Worm (Caenorhabditis elegans) whole organism, L4/young adult: ENCODE results near the gene taf-11.3.

ENCODE experiments used
- W03F9.2 ChIP-seq: fragments of 150-350 bp; optimal IDR thresholded peaks from 2 replicates; lab custom pipeline; 2014; ENCODE audit warnings: missing biosample characterization, missing genetic modification characterization
- dao-5 ChIP-seq: sonication (generic microtip); optimal IDR thresholded peaks from 2 replicates; lab custom pipeline; 2016; ENCODE audit warnings: missing genotype, missing genetic modification characterization, moderate library complexity, missing compliant biosample characterization
- him-1 ChIP-seq: sonication (generic microtip); optimal IDR thresholded peaks from 2 replicates; lab custom pipeline; 2016; ENCODE audit warnings: missing genotype, missing genetic modification reagents, missing genetic modification characterization, missing compliant biosample characterization

The taf-11.3 gene

DNA sequence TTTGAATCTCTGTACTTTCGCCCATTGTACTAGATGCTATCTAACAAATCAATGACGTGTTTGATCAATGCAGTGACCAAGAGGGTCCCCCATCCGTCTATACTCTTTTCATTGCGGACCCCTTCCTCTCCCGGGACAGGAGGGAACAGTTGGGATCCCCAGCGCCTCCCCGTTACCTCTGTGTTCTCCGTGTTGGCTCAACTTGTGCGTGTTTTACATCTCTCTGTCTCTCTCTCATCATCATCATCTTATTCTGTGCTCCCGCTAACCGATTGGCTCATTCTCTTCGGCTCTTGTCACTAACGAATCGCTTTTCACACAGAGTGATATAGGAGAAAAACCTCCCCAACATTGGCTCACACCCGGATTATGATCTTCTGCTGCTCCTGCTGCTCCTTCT is 15.5 kb upstream of the taf-11.3 start, which contains the start of gene unc-49:
Gene unc-49 (plus strand): TSS at position 240 of the 400 bp plus-strand sequence.
- no peak for TF ChIP-seq W03F9.2 (tag; lab: Kevin White, UChicago)
- TF ChIP-seq him-1 (tag; lab: Kevin White, UChicago), result no peak
- no peak for TF ChIP-seq dao-5 (tag; lab: Kevin White, UChicago)

DNA sequence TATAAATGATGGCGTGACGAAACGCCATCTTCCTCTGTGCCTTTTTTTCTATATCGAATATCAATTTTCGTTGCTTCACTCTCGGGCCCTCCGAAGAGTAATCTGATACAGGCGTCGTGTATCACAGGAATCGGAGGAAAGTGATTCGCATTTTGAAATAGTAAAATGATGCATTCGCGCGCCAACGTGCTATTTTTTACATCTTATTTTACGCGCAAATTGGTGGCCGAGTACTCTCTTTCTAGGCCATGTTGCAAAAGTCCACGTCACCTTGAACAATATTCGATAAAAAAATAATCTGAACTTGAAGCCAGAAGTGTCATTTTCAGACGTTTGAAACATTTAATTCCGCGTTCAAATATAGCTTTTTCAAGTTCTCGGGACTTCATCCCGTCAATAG is 14.6 kb upstream of the taf-11.3 start:
- TF ChIP-seq him-1 (tag; lab: Kevin White, UChicago), result no peak
- no peak for TF ChIP-seq W03F9.2 (tag; lab: Kevin White, UChicago)

DNA sequence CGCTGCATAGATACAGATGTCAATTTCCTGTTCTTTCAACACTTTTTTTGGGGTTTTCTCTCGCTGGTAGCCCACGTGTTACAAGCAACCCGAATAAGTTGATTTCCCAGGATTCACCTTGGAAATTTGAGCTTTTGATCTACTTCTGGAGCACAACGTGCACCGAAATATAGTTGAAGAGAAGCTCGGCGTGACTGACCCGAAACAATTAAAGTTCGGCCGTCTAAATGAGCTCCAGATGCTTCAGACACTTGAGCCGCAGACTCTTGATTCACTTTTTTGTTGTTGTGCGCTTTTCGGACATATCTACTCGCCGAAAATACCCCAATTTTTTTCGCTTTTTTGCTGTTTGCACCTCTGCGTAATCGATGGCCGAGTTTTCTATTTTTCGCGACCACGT is 13.8 kb upstream of the taf-11.3 start:
- TF ChIP-seq dao-5 (tag; lab: Kevin White, UChicago) (no peak), W03F9.2 (tag; lab: Kevin White, UChicago) (no peak), him-1 (tag; lab: Kevin White, UChicago) (no peak)

DNA sequence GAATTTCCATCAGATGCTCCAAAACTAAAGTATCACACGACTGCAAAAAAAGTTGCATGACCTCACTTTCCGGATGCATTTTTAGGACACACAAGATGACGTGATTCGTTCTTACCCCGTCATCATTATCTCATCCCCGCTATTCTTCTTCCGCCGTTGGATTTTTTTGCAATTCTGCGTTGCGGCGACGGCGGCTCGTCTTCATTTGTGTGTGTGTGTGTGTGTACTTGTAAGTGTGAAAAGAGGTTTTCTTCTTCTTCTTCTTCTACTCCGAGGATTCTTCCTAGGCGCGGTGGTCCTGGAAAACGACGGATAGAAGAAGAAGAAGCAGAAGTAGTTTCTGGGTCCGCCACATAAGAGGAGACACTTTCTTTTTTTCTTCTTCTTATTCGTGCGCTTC is 10.7 kb upstream of the taf-11.3 start:
- no peak for TF ChIP-seq him-1 (tag; lab: Kevin White, UChicago)
- TF ChIP-seq W03F9.2 (tag; lab: Kevin White, UChicago), result no peak
- no peak for TF ChIP-seq dao-5 (tag; lab: Kevin White, UChicago)

DNA sequence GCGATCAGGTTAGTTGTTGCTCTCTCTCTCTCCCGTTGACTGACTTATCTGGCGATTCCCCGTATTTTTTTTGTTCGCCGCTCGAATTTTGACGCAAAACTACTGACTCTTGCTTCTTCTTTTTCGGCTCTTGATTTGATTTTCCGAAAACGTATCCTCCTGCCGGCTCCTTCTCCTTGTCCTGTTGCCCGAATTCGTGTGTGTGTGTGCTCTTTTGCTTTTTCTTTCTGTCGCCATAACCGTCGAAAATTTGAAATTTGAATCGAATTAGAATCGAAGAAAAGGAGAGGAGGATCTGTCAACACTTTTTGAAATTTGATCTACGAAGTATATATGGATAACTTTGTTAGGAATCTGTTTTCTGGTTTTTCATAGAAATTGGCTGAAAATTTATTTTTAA is 7.5 kb upstream of the taf-11.3 start:
- no peak for TF ChIP-seq him-1 (tag; lab: Kevin White, UChicago)
- no peak for TF ChIP-seq W03F9.2 (tag; lab: Kevin White, UChicago)
- no peak for TF ChIP-seq dao-5 (tag; lab: Kevin White, UChicago)

DNA sequence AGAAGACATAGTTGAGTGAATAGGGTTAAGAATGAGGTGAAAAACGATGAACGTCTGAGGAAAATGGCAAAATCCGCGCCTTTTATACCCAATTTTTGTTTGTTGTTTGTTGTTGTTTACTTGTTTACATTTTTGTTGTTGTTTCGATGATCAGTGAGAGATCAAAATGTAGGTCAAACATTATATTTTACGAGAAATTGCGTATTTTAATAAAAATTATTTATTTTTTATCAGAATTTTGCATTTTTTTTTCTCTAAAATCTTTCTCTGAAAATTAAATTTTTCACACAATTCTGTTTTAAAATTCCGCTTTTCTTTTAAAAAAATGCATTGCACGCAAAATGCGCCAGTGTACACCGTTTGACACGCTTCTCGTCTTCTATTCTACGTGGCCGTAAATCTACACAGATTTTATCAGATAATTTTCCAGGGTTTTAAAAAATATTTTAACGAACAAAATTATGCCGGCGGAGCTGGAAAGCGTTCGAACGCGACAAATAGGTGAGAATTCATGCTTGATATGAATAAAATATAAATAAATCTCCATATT is 1.7 kb upstream of the taf-11.3 start, which contains the start of the genes sip-1 and sly-1:
Gene sip-1 (minus strand): TSS at position 103 of the 550 bp plus-strand sequence.
Gene sly-1 (plus strand): TSS at position 360 of the 550 bp plus-strand sequence.
- TF ChIP-seq dao-5 (tag; lab: Kevin White, UChicago) (no peak), W03F9.2 (tag; lab: Kevin White, UChicago) (peak; percentile 84)

DNA sequence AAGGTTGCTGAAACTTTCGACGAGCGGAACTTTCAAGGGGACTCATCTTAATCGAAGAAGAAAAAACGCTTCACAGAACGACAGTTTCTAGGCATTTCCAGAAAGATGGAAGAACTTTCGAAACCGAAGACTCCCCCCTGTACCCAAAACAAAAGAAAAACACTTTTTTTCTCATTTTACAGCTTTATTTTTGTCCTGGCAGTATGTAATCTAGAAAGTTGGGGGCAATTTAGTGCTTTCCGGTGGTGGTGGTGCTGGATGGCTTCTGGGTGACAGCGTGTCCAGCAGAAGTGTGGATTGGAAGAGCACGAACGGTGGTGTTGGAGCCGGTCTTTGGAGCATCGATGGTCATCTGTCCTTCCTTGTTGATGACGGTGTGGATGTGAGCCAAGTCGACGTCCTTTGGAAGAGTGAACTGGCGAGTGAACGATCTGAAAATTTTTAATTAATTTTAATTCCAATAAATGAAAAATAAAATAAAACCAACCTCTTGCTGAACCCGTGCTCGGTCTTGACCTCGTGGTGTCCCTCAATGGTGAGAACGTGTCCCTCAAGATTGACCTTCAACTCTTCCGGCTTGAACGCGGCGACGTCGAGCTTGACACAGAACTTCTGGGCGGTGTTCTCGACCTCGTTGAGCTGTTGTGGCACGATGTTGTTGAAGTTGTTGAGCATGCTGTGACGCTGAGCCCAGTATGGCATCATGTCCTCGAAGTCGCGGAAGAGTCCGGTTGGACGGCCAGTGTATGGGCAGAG is 1.1 kb upstream of the taf-11.3 start:
- TF ChIP-seq W03F9.2 (tag; lab: Kevin White, UChicago), result no peak
- TF ChIP-seq dao-5 (tag; lab: Kevin White, UChicago), result peak; percentile 18

DNA sequence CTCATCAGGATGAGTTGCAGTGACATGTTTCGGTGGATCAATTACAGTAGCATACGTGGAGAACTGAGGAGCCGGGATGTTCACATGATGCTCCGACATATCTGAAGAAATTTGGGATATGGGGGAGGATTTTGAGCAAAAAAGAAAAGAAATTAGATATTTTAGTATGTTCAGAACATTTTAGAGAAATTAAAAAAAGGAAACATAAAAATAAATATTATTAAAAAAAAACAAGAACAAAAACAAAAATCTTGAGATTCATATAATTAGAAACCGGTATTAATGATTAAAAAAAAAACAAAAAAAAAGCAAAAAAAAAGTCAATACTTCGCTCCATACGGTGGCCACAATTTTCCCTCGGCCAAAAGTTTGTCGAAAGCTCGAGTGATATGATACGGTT is 1.3 kb downstream of the taf-11.3 start, which contains the start of gene rab-33:
Gene rab-33 (minus strand): TSS at position 101 of the 400 bp plus-strand sequence.
- TF ChIP-seq him-1 (tag; lab: Kevin White, UChicago) (no peak), W03F9.2 (tag; lab: Kevin White, UChicago) (no peak), dao-5 (tag; lab: Kevin White, UChicago) (no peak)

DNA sequence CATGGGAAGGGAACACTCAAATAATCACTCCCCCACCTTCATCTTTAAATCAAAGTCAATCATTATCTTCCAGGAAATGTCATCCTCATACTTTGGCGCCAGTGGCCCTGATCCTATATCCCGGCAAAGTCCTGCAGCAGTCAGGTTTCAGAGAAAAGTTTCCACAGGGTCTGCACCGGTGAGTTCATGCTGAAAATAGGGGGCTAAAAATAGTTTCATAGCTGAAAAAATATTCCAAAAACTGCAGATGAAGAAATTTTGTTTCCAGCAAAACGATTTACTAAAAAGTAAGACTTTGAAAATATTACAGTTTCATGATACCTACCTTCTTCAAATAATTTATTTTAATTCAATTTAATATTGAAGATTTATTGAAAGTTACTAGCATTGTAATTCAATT is 17.0 kb downstream of the taf-11.3 start, which contains the start of gene ptr-25:
Gene ptr-25 (plus strand): TSS at position 73 of the 400 bp plus-strand sequence.
- TF ChIP-seq W03F9.2 (tag; lab: Kevin White, UChicago), result no peak
- TF ChIP-seq him-1 (tag; lab: Kevin White, UChicago), result no peak
- no peak for TF ChIP-seq dao-5 (tag; lab: Kevin White, UChicago)

DNA sequence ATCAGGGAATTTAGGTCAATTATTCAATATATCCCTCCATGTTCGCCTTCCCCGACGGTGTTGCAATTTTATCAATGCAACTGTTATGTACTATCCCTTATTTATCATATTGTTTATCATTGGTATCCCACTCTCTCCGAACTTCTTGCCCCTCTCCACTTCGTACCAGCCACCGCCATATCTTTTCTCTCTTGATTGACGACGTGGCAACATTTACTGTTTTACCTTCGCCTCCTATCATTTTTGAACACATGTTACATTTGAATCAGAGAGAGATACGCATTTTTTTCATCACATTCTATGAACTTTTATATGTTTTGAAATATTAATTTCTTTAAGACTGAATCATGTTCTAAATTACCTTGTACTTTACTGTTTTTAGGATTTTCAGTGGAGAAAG is 18.6 kb downstream of the taf-11.3 start:
- no peak for TF ChIP-seq dao-5 (tag; lab: Kevin White, UChicago)
- no peak for TF ChIP-seq W03F9.2 (tag; lab: Kevin White, UChicago)
- TF ChIP-seq him-1 (tag; lab: Kevin White, UChicago), result no peak

DNA sequence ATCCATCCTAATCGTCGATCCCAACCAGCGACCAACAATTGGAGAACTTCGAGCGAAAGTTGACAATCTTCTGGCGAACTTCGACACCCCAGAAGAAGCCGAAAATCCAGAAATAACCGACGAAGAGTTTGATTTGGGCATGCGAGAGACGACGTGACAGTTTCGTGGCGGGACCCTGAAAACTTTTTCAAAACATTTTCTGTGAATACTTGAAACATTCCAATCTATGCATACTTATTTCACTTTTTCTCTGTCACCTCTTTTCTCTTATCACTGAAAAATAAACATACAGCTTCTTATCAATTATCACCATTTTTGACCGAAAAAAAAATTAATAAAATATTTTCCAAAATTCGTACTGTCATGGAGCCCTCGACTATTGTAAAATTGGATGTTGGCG is 23.1 kb downstream of the taf-11.3 start, which contains the start of gene D2045.8:
Gene D2045.8 (plus strand): TSS at position 301 of the 400 bp plus-strand sequence.
- no peak for TF ChIP-seq dao-5 (tag; lab: Kevin White, UChicago)
- TF ChIP-seq W03F9.2 (tag; lab: Kevin White, UChicago), result no peak

DNA sequence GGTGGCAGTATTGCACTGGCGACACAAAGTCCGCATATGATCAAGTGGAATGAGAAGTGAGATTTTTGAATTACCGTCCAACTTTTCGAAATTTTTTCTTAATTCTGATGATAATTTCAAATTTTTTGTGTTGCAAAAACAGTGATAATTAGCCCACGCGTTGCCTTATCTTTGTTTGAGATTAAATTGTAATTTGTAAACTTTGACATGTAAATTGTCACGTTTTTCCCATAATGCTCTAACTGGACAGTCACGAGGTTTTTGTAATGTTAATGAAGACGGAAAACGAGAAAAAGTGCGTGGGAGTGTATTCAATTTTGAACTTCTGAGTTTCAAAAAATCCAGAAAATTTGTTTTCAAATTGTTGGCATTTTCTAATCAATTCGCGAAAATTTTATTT is 23.6 kb downstream of the taf-11.3 start:
- no peak for TF ChIP-seq dao-5 (tag; lab: Kevin White, UChicago)
- no peak for TF ChIP-seq him-1 (tag; lab: Kevin White, UChicago)
- TF ChIP-seq W03F9.2 (tag; lab: Kevin White, UChicago), result no peak

DNA sequence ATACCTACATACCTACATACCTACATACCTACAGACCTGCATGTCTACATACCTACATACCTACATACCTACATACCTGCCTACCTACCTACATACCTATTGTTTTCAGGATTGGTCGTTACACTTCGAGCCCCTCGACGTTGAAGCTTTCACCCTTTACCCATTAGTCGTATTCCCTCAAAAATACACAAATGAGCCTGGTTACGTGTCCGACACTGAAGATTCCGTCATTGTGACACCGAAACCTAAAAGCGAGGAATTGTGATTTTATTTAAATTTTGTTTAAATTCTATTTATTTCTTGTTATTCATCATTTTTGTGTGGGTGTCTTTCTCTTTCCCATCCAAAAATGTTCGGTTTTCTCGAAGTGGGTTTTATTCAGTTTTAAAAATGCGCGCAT is 25.9 kb downstream of the taf-11.3 start, which contains the start of gene D2045.7:
Gene D2045.7 (plus strand): TSS at position 301 of the 400 bp plus-strand sequence.
- no peak for TF ChIP-seq dao-5 (tag; lab: Kevin White, UChicago)
- TF ChIP-seq him-1 (tag; lab: Kevin White, UChicago), result no peak
- no peak for TF ChIP-seq W03F9.2 (tag; lab: Kevin White, UChicago)
